Worm (Caenorhabditis elegans) whole organism, L3 larva: Measurements from ENCODE around the gene nspc-18.
"Not testable (repeated sequence)": the region's sequence is repeated elsewhere in the genome, so short reads cannot be mapped to it uniquely, and the experiment has no call there.

ENCODE experiments used
- R02D3.7 ChIP-seq: fragments of 150-350 bp; optimal IDR thresholded peaks from 2 replicates; lab custom pipeline; 2014; ENCODE audit warnings: missing biosample characterization, missing genetic modification characterization
- ZK546.5 ChIP-seq: sonication (generic microtip); optimal IDR thresholded peaks from 2 replicates; lab custom pipeline; 2017; ENCODE audit warnings: missing biosample characterization, missing genetic modification characterization
- aly-2 ChIP-seq: fragments of 150-350 bp; optimal IDR thresholded peaks from 2 replicates; lab custom pipeline; 2014; ENCODE audit warnings: missing biosample characterization, missing genetic modification characterization
- ama-1 ChIP-seq: fragments of 150-350 bp; optimal IDR thresholded peaks from 2 replicates; lab custom pipeline; 2018
- ceh-16 ChIP-seq: sonication (generic microtip); optimal IDR thresholded peaks from 2 replicates; lab custom pipeline; 2017; ENCODE audit warnings: missing biosample characterization, missing genetic modification characterization
- ceh-28 ChIP-seq: fragments of 150-350 bp; optimal IDR thresholded peaks from 2 replicates; lab custom pipeline; 2014; ENCODE audit warnings: missing biosample characterization, missing genetic modification reagents, missing genetic modification characterization
- ceh-82 ChIP-seq: fragments of 150-350 bp; optimal IDR thresholded peaks from 2 replicates; lab custom pipeline; 2014; ENCODE audit warnings: missing biosample characterization, missing genetic modification characterization
- ceh-9 ChIP-seq: sonication (generic microtip); optimal IDR thresholded peaks from 2 replicates; lab custom pipeline; 2018; ENCODE audit warnings: missing biosample characterization, missing genetic modification characterization
- daf-12 ChIP-seq: fragments of 150-350 bp; optimal IDR thresholded peaks from 2 replicates; lab custom pipeline; 2014; ENCODE audit warnings: missing biosample characterization, missing genetic modification reagents, missing genetic modification characterization
- egl-27 ChIP-seq: sonication (generic microtip); optimal IDR thresholded peaks from 4 replicates; lab custom pipeline; 2017; ENCODE audit warnings: missing biosample characterization, missing genetic modification reagents, missing genetic modification characterization
- egl-5 ChIP-seq: fragments of 150-350 bp; optimal IDR thresholded peaks from 2 replicates; lab custom pipeline; 2017; ENCODE audit warnings: missing biosample characterization, missing genetic modification reagents, missing genetic modification characterization, inconsistent platforms
- elt-2 ChIP-seq: sonication (generic microtip); optimal IDR thresholded peaks from 2 replicates; lab custom pipeline; 2016; ENCODE audit warnings: missing genetic modification reagents, mild to moderate bottlenecking, missing genetic modification characterization, missing compliant biosample characterization
- elt-3 ChIP-seq, 3 experiments: fragments of 150-350 bp in 1 of 3; sonication (generic microtip) in 2 of 3; optimal IDR thresholded peaks; 2 replicates in 2 of 3; 4 replicates in 1 of 3; lab custom pipeline; 2014 to 2017; ENCODE audit warnings: missing biosample characterization in 3 of 3, missing genetic modification characterization in 3 of 3
- eor-1 ChIP-seq, 2 experiments: fragments of 150-350 bp; optimal IDR thresholded peaks; 2 replicates each; lab custom pipeline; 2014 to 2018; ENCODE audit warnings: missing biosample characterization in 2 of 2, missing genetic modification characterization in 2 of 2
- fkh-10 ChIP-seq: sonication (generic microtip); optimal IDR thresholded peaks from 2 replicates; lab custom pipeline; 2017; ENCODE audit warnings: missing biosample characterization, missing genetic modification reagents, missing genetic modification characterization
- fkh-2 ChIP-seq: fragments of 150-350 bp; optimal IDR thresholded peaks from 2 replicates; lab custom pipeline; 2014; ENCODE audit warnings: missing biosample characterization, missing genetic modification reagents, missing genetic modification characterization
- fos-1 ChIP-seq: fragments of 150-350 bp; optimal IDR thresholded peaks from 2 replicates; lab custom pipeline; 2014; ENCODE audit warnings: missing biosample characterization, missing genetic modification characterization
- hmg-11 ChIP-seq: sonication (generic microtip); optimal IDR thresholded peaks from 2 replicates; lab custom pipeline; 2016; ENCODE audit warnings: missing genetic modification characterization, missing compliant biosample characterization
- lin-15B ChIP-seq: fragments of 150-350 bp; optimal IDR thresholded peaks from 2 replicates; lab custom pipeline; 2014; ENCODE audit warnings: missing biosample characterization, missing genetic modification characterization
- lin-39 ChIP-seq: fragments of 150-350 bp; optimal IDR thresholded peaks from 2 replicates; lab custom pipeline; 2018; ENCODE audit warnings: missing biosample characterization, missing genetic modification reagents, missing genetic modification characterization
- mdl-1 ChIP-seq: fragments of 150-350 bp; optimal IDR thresholded peaks from 2 replicates; lab custom pipeline; 2014; ENCODE audit warnings: missing biosample characterization, missing genetic modification characterization
- nhr-23 ChIP-seq: fragments of 150-350 bp; optimal IDR thresholded peaks from 2 replicates; lab custom pipeline; 2014; ENCODE audit warnings: missing biosample characterization, missing genetic modification reagents, missing genetic modification characterization
- nhr-25 ChIP-seq: sonication (generic microtip); optimal IDR thresholded peaks from 2 replicates; lab custom pipeline; 2017; ENCODE audit warnings: missing biosample characterization, missing genetic modification characterization
- nhr-43 ChIP-seq: sonication (generic microtip); optimal IDR thresholded peaks from 2 replicates; lab custom pipeline; 2016; ENCODE audit warnings: mild to moderate bottlenecking, missing genetic modification characterization, missing compliant biosample characterization; ENCODE audit not compliant: poor library complexity, severe bottlenecking
- nhr-67 ChIP-seq: fragments of 150-350 bp; optimal IDR thresholded peaks from 2 replicates; lab custom pipeline; 2014; ENCODE audit warnings: missing biosample characterization, missing genetic modification characterization
- nhr-76 ChIP-seq: fragments of 150-350 bp; sonication (generic microtip); optimal IDR thresholded peaks from 5 replicates; lab custom pipeline; 2014; ENCODE audit warnings: missing biosample characterization, missing genetic modification characterization
- nhr-77 ChIP-seq: fragments of 150-350 bp; optimal IDR thresholded peaks from 2 replicates; lab custom pipeline; 2014; ENCODE audit warnings: missing biosample characterization, missing genetic modification characterization
- pha-4 ChIP-seq: fragments of 150-350 bp; optimal IDR thresholded peaks from 2 replicates; lab custom pipeline; 2014; ENCODE audit warnings: missing biosample characterization, missing genetic modification reagents, missing genetic modification characterization
- pqm-1 ChIP-seq: fragments of 150-350 bp; optimal IDR thresholded peaks from 2 replicates; lab custom pipeline; 2017; ENCODE audit warnings: missing biosample characterization, missing genetic modification characterization, inconsistent platforms
- skn-1 ChIP-seq: fragments of 150-350 bp; optimal IDR thresholded peaks from 2 replicates; lab custom pipeline; 2014; ENCODE audit warnings: missing biosample characterization, missing genetic modification characterization
- tbx-2 ChIP-seq: sonication (generic microtip); optimal IDR thresholded peaks from 2 replicates; lab custom pipeline; 2016; ENCODE audit warnings: mild to moderate bottlenecking, missing genetic modification characterization, missing compliant biosample characterization
- ztf-11 ChIP-seq: fragments of 150-350 bp; optimal IDR thresholded peaks from 2 replicates; lab custom pipeline; 2014; ENCODE audit warnings: missing biosample characterization, missing genetic modification characterization
- ztf-4 ChIP-seq: fragments of 150-350 bp; optimal IDR thresholded peaks from 2 replicates; lab custom pipeline; 2014; ENCODE audit warnings: missing biosample characterization, missing genetic modification characterization

The nspc-18 gene

DNA sequence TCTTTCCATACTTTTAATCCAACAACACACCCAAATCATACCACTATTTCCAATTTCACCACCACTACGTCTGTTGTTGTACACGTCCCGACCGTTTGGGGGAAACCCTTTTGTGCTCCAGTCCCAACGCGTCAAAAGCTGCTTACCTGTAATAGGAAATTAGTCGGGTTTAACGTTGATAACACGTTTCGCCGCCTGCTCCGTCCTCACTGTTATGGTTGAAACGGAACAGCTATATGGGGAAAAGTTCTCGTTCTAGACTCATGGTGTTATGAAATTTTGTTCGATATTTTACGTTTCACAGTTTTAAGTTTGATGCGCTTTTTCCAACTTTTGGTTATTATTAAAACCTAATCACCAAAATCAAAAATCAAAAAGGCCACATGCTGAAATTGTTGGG is 8.5 kb upstream of the nspc-18 start:
- TF ChIP-seq pqm-1 (tag; lab: Kevin White, UChicago) (peak; percentile 57), ceh-9 (no peak), aly-2 (no peak), ztf-11 (tag; lab: Kevin White, UChicago) (no peak), elt-2 (tag; lab: Kevin White, UChicago) (peak; percentile 50)

DNA sequence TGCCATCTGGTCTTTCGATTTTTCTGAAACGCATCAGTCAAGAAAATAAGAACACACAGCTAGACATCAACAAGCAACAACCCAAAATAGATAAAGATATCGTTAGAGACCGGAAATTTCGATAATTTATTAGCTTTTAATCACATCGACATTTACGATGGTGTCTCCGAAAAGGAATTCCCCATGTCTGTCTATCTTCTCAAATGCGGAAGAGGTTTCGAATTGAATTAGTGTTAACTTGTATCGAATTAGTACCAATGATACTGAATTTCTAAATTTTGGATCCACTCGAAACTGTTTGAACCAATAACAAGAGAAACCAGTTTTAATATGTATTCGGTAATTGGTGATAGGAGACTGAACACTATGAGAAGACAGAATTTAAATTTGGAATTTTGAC is 7.1 kb upstream of the nspc-18 start:
- no peak for TF ChIP-seq tbx-2
- no peak for TF ChIP-seq fkh-2 (tag; lab: Kevin White, UChicago)
- TF ChIP-seq ceh-16 = no peak
- TF ChIP-seq nhr-67 (tag; lab: Kevin White, UChicago) = no peak
- no peak for TF ChIP-seq hmg-11 (tag; lab: Kevin White, UChicago)
- no peak for TF ChIP-seq eor-1 (tag; optimal IDR thresholded peaks at IDR 0.05; lab: Kevin White, UChicago)
- TF ChIP-seq ceh-28 (tag; lab: Kevin White, UChicago) = no peak
- no peak for TF ChIP-seq nhr-25 (tag; lab: Kevin White, UChicago)
- no peak for TF ChIP-seq ceh-9
- no peak for TF ChIP-seq nhr-43 (tag; lab: Kevin White, UChicago)
- no peak for TF ChIP-seq egl-27
- TF ChIP-seq ceh-82 (tag; lab: Kevin White, UChicago) = no peak
- no peak for TF ChIP-seq nhr-76
- TF ChIP-seq, all 47 proteins: peak for 0

DNA sequence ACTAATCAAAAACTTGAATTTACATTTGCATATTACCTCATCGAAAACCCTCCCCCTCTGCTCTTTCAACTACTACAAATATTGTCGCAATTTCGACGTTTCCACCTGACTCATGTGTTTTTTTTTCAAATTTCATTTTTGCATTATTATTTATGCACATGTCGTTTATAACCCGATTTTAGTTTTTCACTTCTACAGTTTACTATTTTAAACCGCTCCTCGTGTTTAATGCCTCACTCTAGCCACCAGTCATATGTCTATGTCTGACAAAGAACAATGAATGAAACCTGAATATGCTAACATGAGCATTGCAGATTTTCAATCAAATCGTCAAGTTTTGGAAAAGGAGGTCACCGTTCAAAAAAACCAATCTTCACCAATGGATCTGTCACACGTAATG is 6.7 kb upstream of the nspc-18 start, which contains the start of gene T24C2.5:
Gene T24C2.5 (plus strand): TSS at position 301 of the 400 bp plus-strand sequence.
- TF ChIP-seq ama-1 (no peak), ceh-28 (tag; lab: Kevin White, UChicago) (no peak), ceh-9 (no peak), nhr-25 (tag; lab: Kevin White, UChicago) (no peak), elt-2 (tag; lab: Kevin White, UChicago) (no peak), pqm-1 (tag; lab: Kevin White, UChicago) (peak; percentile 0), fkh-10 (GFP tag; lab: Kevin White, UChicago) (no peak), egl-5 (no peak)
- TF ChIP-seq, all 47 proteins: peak for 1

DNA sequence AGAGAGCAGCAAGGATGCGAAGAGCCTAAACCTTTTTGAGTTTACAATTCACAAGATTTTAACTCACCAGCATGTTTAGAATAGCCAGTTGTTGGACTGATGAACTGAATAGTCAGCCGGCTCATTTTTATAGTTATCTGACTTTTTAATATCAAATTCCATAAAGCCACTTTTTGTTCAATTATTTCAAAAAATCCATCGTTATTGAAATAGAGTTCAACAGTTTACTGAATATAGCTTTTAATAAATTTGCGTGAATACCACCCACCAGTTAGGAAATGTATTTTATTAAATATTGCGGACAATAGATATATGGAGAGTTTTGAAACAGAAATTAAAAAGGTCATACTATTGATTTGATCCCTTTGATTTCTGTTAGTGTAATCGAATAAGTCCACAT is 2.6 kb upstream of the nspc-18 start, which contains the start of gene nspc-20:
Gene nspc-20 (minus strand): TSS at position 101 of the 400 bp plus-strand sequence.
- TF ChIP-seq ztf-11 (tag; lab: Kevin White, UChicago) (no peak), elt-3 (tag; optimal IDR thresholded peaks at IDR 0.05; lab: Kevin White, UChicago) (no peak), tbx-2 (no peak), lin-15B (tag; lab: Kevin White, UChicago) (no peak), daf-12 (no peak), pha-4 (tag; lab: Kevin White, UChicago) (no peak), R02D3.7 (tag; lab: Kevin White, UChicago) (no peak), nhr-43 (tag; lab: Kevin White, UChicago) (no peak), ztf-4 (tag; lab: Kevin White, UChicago) (no peak), nhr-23 (tag; lab: Kevin White, UChicago) (no peak), ZK546.5 (tag; lab: Kevin White, UChicago) (no peak), lin-39 (tag; lab: Kevin White, UChicago) (no peak), mdl-1 (tag; lab: Kevin White, UChicago) (no peak), ceh-82 (tag; lab: Kevin White, UChicago) (no peak), pqm-1 (tag; lab: Kevin White, UChicago) (no peak), ceh-16 (no peak), nhr-77 (tag; lab: Kevin White, UChicago) (no peak), fos-1 (tag; lab: Kevin White, UChicago) (no peak)
- TF ChIP-seq, all 47 proteins: peak for 0

DNA sequence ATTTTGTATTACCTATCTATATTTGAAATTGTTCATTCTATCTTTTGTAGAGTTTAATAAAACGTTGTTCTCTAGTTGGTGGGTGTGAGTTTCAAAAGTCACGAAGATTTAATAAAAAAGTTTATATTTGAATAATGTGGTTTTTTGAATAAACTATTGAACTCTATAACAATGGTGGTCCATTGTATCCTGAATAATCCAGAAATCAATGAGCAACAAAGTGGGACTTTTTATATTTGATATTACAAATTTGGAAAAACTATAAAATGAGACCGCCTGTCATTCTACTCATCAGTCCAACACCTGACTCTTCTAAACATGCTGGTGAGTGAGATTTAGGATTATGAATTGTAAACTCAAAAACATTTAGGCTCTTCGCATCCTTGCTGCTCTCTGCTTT is 940 bp upstream of the nspc-18 start, which contains the start of gene nspc-19:
Gene nspc-19 (plus strand): TSS at position 301 of the 400 bp plus-strand sequence.
- not testable (repeated sequence) for TF ChIP-seq fkh-2 (tag; lab: Kevin White, UChicago); nhr-23 (tag; lab: Kevin White, UChicago); skn-1
